Worm (Caenorhabditis elegans): Measurements from ENCODE around the gene Y71H2AM.25.

Y71H2AM.25 gene

DNA sequence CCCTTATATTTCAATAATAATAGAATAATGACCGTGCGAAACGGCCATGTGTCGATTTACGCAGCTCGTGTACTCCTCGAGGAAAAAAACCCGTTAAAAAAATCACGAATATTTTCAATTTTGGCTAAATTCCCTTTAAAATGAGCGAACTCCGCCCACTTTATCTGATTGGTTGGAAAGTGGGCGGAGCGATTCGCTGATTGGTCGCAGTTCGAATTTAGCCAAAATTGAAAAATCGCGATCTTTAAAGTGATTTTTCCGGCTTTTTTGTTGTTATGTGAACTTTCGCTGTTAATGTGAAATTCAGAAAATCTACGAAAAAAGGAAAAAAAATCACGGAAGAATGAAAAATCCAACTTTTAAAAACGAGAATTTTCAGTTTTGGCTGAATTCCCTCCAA lies 15.6 kb downstream of the Y71H2AM.25 start:
- TF ChIP-seq F13C5.2 (tag; optimal IDR thresholded peaks at IDR 0.05): no peak
- TF ChIP-seq ets-7 (tag; optimal IDR thresholded peaks at IDR 0.05): no peak
- TF ChIP-seq scrt-1 (GFP tag; IDR thresholded peaks at IDR 0.05): no peak
- TF ChIP-seq ama-1 (optimal IDR thresholded peaks at IDR 0.05): no peak
- no peak for TF ChIP-seq tbx-11 (GFP tag; IDR thresholded peaks at IDR 0.05)
- no peak for TF ChIP-seq B0310.2 (tag; optimal IDR thresholded peaks at IDR 0.05)
- no peak for TF ChIP-seq pes-1 (GFP tag; IDR thresholded peaks at IDR 0.05)
- no peak for TF ChIP-seq tra-4 (tag; optimal IDR thresholded peaks at IDR 0.05)

DNA sequence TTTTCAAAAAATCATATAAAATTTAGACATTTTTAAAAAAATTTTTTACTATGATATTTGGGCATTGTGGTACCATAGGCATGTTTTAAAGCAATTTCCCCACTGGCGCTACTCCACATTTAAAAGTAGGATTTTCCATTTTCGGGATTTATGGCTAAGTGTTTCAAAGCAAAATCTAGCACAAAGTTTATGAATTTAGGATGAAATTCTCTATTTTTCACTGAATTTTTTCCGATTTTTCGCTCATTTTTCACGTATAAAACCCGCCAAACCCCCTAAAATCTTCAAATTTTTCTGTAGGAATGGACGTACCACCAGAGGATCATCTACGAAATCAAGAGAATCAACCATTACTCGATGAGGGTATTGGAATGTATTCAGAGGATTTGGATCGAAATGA lies 16.7 kb downstream of the Y71H2AM.25 start, which contains the start of gene pipp-4P:
Gene pipp-4P (plus strand): TSS at position 301 of the 400 bp plus-strand sequence.
- TF ChIP-seq flt-1 (GFP tag; IDR thresholded peaks at IDR 0.05) (no peak), ets-7 (tag; optimal IDR thresholded peaks at IDR 0.05) (no peak), B0310.2 (tag; optimal IDR thresholded peaks at IDR 0.05) (no peak), pes-1 (GFP tag; IDR thresholded peaks at IDR 0.05) (no peak), ceh-36 (tag; optimal IDR thresholded peaks at IDR 0.05) (no peak), ama-1 (optimal IDR thresholded peaks at IDR 0.05) (no peak), tra-4 (tag; optimal IDR thresholded peaks at IDR 0.05) (no peak), tbx-11 (GFP tag; IDR thresholded peaks at IDR 0.05) (no peak), hmbx-1 (tag; optimal IDR thresholded peaks at IDR 0.05) (no peak), sea-1 (GFP tag; conservative IDR thresholded peaks at IDR 0.05) (no peak), tbx-37 (GFP tag; conservative IDR thresholded peaks at IDR 0.05) (no peak), ceh-13 (GFP tag; optimal IDR thresholded peaks at IDR 0.05) (no peak), hmg-4 (GFP tag; optimal IDR thresholded peaks at IDR 0.05) (no peak), scrt-1 (GFP tag; IDR thresholded peaks at IDR 0.05) (no peak)

DNA sequence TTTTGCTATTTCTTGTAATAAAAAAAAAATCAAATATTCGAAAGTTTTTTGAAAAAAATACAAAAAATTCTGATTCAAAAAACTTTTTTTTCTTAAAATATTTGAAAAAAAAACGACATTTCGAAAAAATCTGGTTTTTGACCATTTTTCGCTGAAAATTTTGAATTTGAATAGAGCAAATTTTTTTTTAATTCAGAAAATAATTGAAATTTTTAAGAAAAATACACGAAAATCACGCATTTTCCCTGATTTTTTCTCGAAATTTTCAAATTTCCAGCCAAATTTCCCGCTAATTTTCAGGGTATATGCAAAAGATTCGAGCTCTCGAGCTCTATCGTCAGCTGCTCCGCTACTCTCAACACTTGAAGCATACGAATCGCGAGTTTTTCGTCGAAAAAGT lies 24.5 kb downstream of the Y71H2AM.25 start, which contains the start of gene Y71H2AM.1:
Gene Y71H2AM.1 (plus strand): TSS at position 301 of the 400 bp plus-strand sequence.
- TF ChIP-seq aly-1 (tag; optimal IDR thresholded peaks at IDR 0.05): no peak
- TF ChIP-seq ceh-13 (GFP tag; optimal IDR thresholded peaks at IDR 0.05): no peak
- TF ChIP-seq B0310.2 (tag; optimal IDR thresholded peaks at IDR 0.05): no peak
- TF ChIP-seq flt-1 (GFP tag; IDR thresholded peaks at IDR 0.05): no peak
- no peak for TF ChIP-seq ceh-36 (tag; optimal IDR thresholded peaks at IDR 0.05)
- no peak for TF ChIP-seq sea-1 (GFP tag; conservative IDR thresholded peaks at IDR 0.05)
- no peak for TF ChIP-seq ets-7 (tag; optimal IDR thresholded peaks at IDR 0.05)
- TF ChIP-seq ama-1 (optimal IDR thresholded peaks at IDR 0.05): no peak
- TF ChIP-seq hmg-4 (GFP tag; optimal IDR thresholded peaks at IDR 0.05): no peak
- no peak for TF ChIP-seq pes-1 (GFP tag; IDR thresholded peaks at IDR 0.05)
- no peak for TF ChIP-seq F13C5.2 (tag; optimal IDR thresholded peaks at IDR 0.05)
- TF ChIP-seq tra-4 (tag; optimal IDR thresholded peaks at IDR 0.05): no peak
- no peak for TF ChIP-seq hnd-1 (tag; optimal IDR thresholded peaks at IDR 0.05)
- no peak for TF ChIP-seq tbx-11 (GFP tag; IDR thresholded peaks at IDR 0.05)
- no peak for TF ChIP-seq scrt-1 (GFP tag; IDR thresholded peaks at IDR 0.05)
- TF ChIP-seq tbx-37 (GFP tag; conservative IDR thresholded peaks at IDR 0.05): no peak
- TF ChIP-seq hmbx-1 (tag; optimal IDR thresholded peaks at IDR 0.05): no peak

DNA sequence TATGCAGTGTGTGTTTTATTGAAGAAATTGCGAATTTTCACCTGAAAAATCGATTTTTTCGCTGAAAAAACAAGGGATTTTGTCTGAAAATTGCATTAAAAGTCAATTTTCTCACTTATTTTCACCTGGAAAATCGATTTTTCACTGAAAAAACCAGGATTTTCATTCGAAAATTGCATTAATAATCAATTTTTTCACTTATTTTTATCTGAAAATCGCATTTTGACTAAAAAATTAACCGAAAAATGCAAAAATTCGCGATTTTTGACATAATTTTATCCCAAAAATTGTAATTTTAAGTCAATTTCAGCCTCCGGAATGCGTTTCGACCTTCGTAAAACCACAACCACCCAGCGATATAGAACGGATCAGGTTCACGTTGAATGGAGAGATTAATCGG lies 30.2 kb downstream of the Y71H2AM.25 start, which contains the start of gene Y71H2AM.29:
Gene Y71H2AM.29 (plus strand): TSS at position 301 of the 400 bp plus-strand sequence.
- no peak for TF ChIP-seq tbx-11 (GFP tag; IDR thresholded peaks at IDR 0.05)
- TF ChIP-seq tra-4 (tag; optimal IDR thresholded peaks at IDR 0.05): no peak
- no peak for TF ChIP-seq pes-1 (GFP tag; IDR thresholded peaks at IDR 0.05)
- no peak for TF ChIP-seq hmg-4 (GFP tag; optimal IDR thresholded peaks at IDR 0.05)
- TF ChIP-seq B0310.2 (tag; optimal IDR thresholded peaks at IDR 0.05): no peak
- TF ChIP-seq sea-1 (GFP tag; conservative IDR thresholded peaks at IDR 0.05): no peak
- TF ChIP-seq ets-7 (tag; optimal IDR thresholded peaks at IDR 0.05): no peak
- no peak for TF ChIP-seq tbx-37 (GFP tag; conservative IDR thresholded peaks at IDR 0.05)
- no peak for TF ChIP-seq F13C5.2 (tag; optimal IDR thresholded peaks at IDR 0.05)
- no peak for TF ChIP-seq aly-1 (tag; optimal IDR thresholded peaks at IDR 0.05)

DNA sequence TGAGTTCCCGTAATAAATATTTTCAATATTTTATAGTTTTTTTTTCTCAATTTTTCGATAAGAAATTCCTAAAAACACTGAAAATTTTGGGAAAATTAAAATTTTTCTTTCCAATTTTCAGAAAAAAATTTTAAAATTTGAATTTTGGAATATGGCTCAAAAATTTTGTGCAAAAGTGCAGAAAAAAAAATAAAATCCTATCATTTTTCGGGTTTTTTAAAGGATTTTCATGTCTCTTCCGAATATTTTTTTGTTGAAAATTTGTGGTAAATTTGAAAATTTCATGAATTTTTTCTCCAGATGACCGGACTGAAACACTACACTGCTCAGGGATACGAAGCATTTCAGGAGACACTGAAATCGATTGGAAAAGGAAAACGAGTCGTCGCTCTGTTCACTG lies 32.1 kb downstream of the Y71H2AM.25 start, which contains the start of gene txdc-17:
Gene txdc-17 (plus strand): TSS at position 301 of the 400 bp plus-strand sequence.
- no peak for TF ChIP-seq tbx-11 (GFP tag; IDR thresholded peaks at IDR 0.05)
- no peak for TF ChIP-seq ets-7 (tag; optimal IDR thresholded peaks at IDR 0.05)
- no peak for TF ChIP-seq sea-1 (GFP tag; conservative IDR thresholded peaks at IDR 0.05)
- TF ChIP-seq hmg-4 (GFP tag; optimal IDR thresholded peaks at IDR 0.05): no peak
- TF ChIP-seq B0310.2 (tag; optimal IDR thresholded peaks at IDR 0.05): no peak

DNA sequence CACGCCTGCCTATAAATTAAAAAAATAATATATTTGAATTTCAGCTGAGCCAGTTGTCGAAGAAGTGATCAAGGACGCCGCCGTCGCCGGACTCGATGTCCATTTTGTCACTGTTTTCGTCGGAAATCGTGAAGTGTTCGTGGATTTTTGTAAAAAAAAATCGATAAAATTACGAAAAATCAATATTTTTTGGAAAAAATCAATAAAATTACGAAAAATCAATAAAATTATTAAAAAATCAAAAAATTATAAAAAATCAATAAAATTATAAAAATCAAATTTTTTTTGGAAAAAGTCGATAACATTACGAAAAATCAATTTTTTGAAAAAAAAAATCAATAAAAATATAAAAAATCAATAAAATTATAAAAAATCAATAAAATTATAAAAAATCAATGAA lies 32.7 kb downstream of the Y71H2AM.25 start:
- TF ChIP-seq B0310.2 (tag; optimal IDR thresholded peaks at IDR 0.05) (no peak), tbx-37 (GFP tag; conservative IDR thresholded peaks at IDR 0.05) (no peak), ama-1 (optimal IDR thresholded peaks at IDR 0.05) (no peak), ceh-36 (tag; optimal IDR thresholded peaks at IDR 0.05) (no peak), ceh-13 (GFP tag; optimal IDR thresholded peaks at IDR 0.05) (no peak), ets-7 (tag; optimal IDR thresholded peaks at IDR 0.05) (no peak), scrt-1 (GFP tag; IDR thresholded peaks at IDR 0.05) (no peak), hnd-1 (tag; optimal IDR thresholded peaks at IDR 0.05) (no peak), pes-1 (GFP tag; IDR thresholded peaks at IDR 0.05) (no peak), tra-4 (tag; optimal IDR thresholded peaks at IDR 0.05) (no peak)

DNA sequence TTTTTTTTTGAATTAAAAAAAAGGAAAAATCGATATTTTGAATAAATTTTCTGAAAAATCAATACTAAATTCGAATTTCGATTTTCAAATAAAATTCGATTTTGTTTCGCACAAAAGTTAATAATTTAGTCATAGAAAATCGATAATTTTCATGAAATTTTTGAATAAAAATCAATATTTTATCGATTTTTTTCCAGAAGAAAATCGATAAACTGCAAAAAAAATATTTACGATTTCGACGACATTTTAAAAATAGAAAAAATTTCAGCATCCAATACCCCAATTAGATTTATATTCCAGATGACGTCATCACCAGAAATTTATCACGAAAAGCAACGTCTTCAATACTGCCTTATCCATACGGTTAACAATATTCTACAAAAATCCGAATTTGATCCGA lies 34.1 kb downstream of the Y71H2AM.25 start, which contains the start of gene josd-1:
Gene josd-1 (plus strand): TSS at position 301 of the 400 bp plus-strand sequence.
- TF ChIP-seq ama-1 (optimal IDR thresholded peaks at IDR 0.05) (no peak), aly-1 (tag; optimal IDR thresholded peaks at IDR 0.05) (no peak), ceh-36 (tag; optimal IDR thresholded peaks at IDR 0.05) (no peak), ets-7 (tag; optimal IDR thresholded peaks at IDR 0.05) (no peak), pes-1 (GFP tag; IDR thresholded peaks at IDR 0.05) (no peak), flt-1 (GFP tag; IDR thresholded peaks at IDR 0.05) (no peak)

DNA sequence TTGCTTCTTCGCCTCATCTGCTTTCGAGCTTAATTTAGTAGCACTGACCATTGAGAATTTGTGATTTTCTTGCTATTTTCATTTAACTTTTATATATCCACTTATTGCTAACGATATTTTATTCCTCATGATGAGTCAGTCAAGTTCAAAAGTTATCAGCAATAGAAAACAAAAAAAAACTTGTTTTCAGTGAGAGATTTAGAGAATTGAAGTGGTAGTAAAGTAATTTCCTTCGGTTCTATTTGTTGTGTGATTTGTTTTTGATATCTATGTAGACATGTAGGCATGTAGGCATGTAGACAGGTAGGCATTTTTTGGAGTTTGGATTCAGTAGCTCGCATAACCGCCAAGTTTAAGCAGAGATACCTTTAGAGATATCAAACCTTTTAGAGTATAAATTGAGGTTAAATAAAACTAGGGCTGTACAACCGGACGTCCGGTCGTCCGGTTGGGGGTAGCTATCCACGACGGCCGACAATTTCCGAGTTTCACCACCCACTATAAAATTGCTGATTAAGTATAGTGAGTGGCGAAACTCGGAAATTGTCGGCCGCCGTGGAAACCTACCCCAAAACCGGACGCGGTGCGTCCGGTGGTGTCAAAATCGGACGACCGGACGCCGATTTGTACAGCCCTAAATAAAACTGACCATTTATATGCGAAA lies 38.7 kb downstream of the Y71H2AM.25 start, which contains the start of gene Y71H2AR.2:
Gene Y71H2AR.2 (minus strand): TSS at position 51 of the 664 bp plus-strand sequence.
- TF ChIP-seq pes-1 (GFP tag; IDR thresholded peaks at IDR 0.05) (no peak), aly-1 (tag; optimal IDR thresholded peaks at IDR 0.05) (no peak), ceh-36 (tag; optimal IDR thresholded peaks at IDR 0.05) (no peak), tbx-11 (GFP tag; IDR thresholded peaks at IDR 0.05) (no peak), ets-7 (tag; optimal IDR thresholded peaks at IDR 0.05) (no peak), hmg-4 (GFP tag; optimal IDR thresholded peaks at IDR 0.05) (no peak)

Data from whole organism, early embryonic.